Fruit fly (Drosophila melanogaster): ENCODE measurements around the gene emc.

Gene emc

DNA sequence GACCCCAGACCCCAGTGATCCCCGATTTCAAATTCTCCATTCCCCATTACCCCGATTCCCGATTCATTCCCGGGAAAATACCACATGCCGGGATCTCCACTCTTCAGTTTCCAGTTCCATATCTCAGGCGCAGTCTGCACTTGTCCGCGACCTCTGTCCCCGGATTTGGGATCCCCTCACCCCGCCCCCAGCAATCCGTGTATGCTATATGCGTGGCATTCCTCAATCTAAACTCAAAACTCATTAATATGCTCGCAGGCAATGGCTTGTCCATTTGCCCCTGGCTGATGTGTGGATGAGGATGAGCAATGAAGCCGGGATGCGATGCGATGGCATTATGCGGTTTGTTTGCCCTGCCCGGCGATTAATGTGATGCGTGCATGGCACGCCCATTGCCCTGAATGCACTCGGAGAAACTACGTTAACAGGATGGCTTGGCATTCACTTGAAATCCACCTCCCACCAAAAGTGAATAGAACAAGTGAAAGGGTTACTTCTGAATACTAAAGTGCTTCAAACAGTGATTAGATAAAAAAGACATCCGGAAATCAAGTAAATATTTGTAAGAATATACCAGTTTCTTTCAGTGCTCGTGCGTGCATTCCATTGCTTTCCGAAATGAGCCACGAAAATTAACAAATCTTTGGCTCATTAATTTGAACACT, 23.5 kb upstream of the emc start (continued):
- TF ChIP-seq Sry-δ (GFP tag; optimal IDR thresholded peaks at IDR 0.05): peak; percentile 33
- TF ChIP-seq btn (GFP tag; optimal IDR thresholded peaks at IDR 0.05): peak; percentile 85
- TF ChIP-seq sima (GFP tag; optimal IDR thresholded peaks at IDR 0.05): peak; percentile 26
- TF ChIP-seq ken (GFP tag; IDR thresholded peaks at IDR 0.05): peak; percentile 74; the same call in 2 of the 3 replicates
- TF ChIP-seq gcm2 (GFP tag; optimal IDR thresholded peaks at IDR 0.05): peak; percentile 20
- TF ChIP-seq CG17361 (GFP tag; IDR thresholded peaks at IDR 0.05): peak; percentile 82
- TF ChIP-seq Dad (GFP tag; optimal IDR thresholded peaks at IDR 0.05): peak; percentile 68
- peak; percentile 16 for TF ChIP-seq fd64A (GFP tag; optimal IDR thresholded peaks at IDR 0.05)
- no peak for TF ChIP-seq hb (GFP tag; IDR thresholded peaks at IDR 0.05; ENCODE audit: partially characterized antibody)
- TF ChIP-seq D (optimal IDR thresholded peaks at IDR 0.05): no peak
- peak; percentile 86 for TF ChIP-seq D (GFP tag; optimal IDR thresholded peaks at IDR 0.05)
- TF ChIP-seq stwl (tag; optimal IDR thresholded peaks at IDR 0.05): peak; percentile 76
- TF ChIP-seq CG12104 (GFP tag; optimal IDR thresholded peaks at IDR 0.05): no peak
- peak; percentile 59 for TF ChIP-seq dmrt99B (tag; optimal IDR thresholded peaks at IDR 0.05)
- peak; percentile 85 for TF ChIP-seq CG13775 (GFP tag; optimal IDR thresholded peaks at IDR 0.05)
- peak; percentile 71 for TF ChIP-seq cato (GFP tag; optimal IDR thresholded peaks at IDR 0.05; ENCODE audit: borderline replicate concordance)
- peak; percentile 24 for TF ChIP-seq Sry-β (GFP tag; optimal IDR thresholded peaks at IDR 0.05)
- TF ChIP-seq CHES-1-like (GFP tag; optimal IDR thresholded peaks at IDR 0.05): peak; percentile 65
- peak; percentile 55; the same call in 1 of the 3 replicates for TF ChIP-seq dysf (GFP tag; IDR thresholded peaks at IDR 0.05)
- TF ChIP-seq CG12071 (GFP tag; optimal IDR thresholded peaks at IDR 0.05): no peak
- TF ChIP-seq lilli (GFP tag; optimal IDR thresholded peaks at IDR 0.05): peak; percentile 71
- no peak for TF ChIP-seq tll (GFP tag; optimal IDR thresholded peaks at IDR 0.05)
- peak; percentile 80 for TF ChIP-seq Gsc (GFP tag; IDR thresholded peaks at IDR 0.05)
- TF ChIP-seq CG31365 (tag; optimal IDR thresholded peaks at IDR 0.05): no peak
- TF ChIP-seq B-H2 (GFP tag; optimal IDR thresholded peaks at IDR 0.05): no peak
- peak; percentile 76 for TF ChIP-seq Ssrp (tag; optimal IDR thresholded peaks at IDR 0.05)
- TF ChIP-seq Ada2b (GFP tag; IDR thresholded peaks at IDR 0.05): 0 out of 2 replicates have a peak, but pooled peaks have one; percentile 23
- TF ChIP-seq peb (GFP tag; IDR thresholded peaks at IDR 0.05): peak; percentile 79
- no peak for TF ChIP-seq Nf-YC (tag; optimal IDR thresholded peaks at IDR 0.05)
- no peak for TF ChIP-seq CG7928 (GFP tag; optimal IDR thresholded peaks at IDR 0.05)
- 0 out of 3 replicates have a peak, but pooled peaks have one; percentile 38 for TF ChIP-seq so (GFP tag; IDR thresholded peaks at IDR 0.05)
- TF ChIP-seq ranshi (GFP tag; IDR thresholded peaks at IDR 0.05): peak; percentile 77; the same call in 1 of the 2 replicates
- no peak for TF ChIP-seq CG11456 (GFP tag; IDR thresholded peaks at IDR 0.05)
- no peak for TF ChIP-seq CG11085 (GFP tag; IDR thresholded peaks at IDR 0.05)
- peak; percentile 14 for TF ChIP-seq ab (GFP tag; optimal IDR thresholded peaks at IDR 0.05)
- TF ChIP-seq CG7372 (GFP tag; IDR thresholded peaks at IDR 0.05): no peak
- TF ChIP-seq run (tag; optimal IDR thresholded peaks at IDR 0.05): no peak
- TF ChIP-seq Pdp1 (GFP tag; optimal IDR thresholded peaks at IDR 0.05): peak; percentile 78 to 82
- peak; percentile 65; the same call in 1 of the 3 replicates for TF ChIP-seq CG7357 (GFP tag; IDR thresholded peaks at IDR 0.05)
- TF ChIP-seq CG33213 (GFP tag; optimal IDR thresholded peaks at IDR 0.05): peak; percentile 59
- TF ChIP-seq CG18262 (tag; optimal IDR thresholded peaks at IDR 0.05): peak; percentile 94
- TF ChIP-seq HHEX (GFP tag; optimal IDR thresholded peaks at IDR 0.05): peak; percentile 32
- peak; percentile 63 for TF ChIP-seq org-1 (GFP tag; optimal IDR thresholded peaks at IDR 0.05)
- TF ChIP-seq CG3281 (GFP tag; optimal IDR thresholded peaks at IDR 0.05): no peak
- peak; percentile 68 for TF ChIP-seq CG1529 (GFP tag; optimal IDR thresholded peaks at IDR 0.05)
- TF ChIP-seq CG10366 (GFP tag; IDR thresholded peaks at IDR 0.05): peak; percentile 63
- TF ChIP-seq CG6813 (GFP tag; optimal IDR thresholded peaks at IDR 0.05): peak; percentile 73
- peak; percentile 8 for TF ChIP-seq kay (GFP tag; optimal IDR thresholded peaks at IDR 0.05)
- TF ChIP-seq CG3838 (GFP tag; optimal IDR thresholded peaks at IDR 0.05): peak; percentile 59
- TF ChIP-seq CG8478 (optimal IDR thresholded peaks at IDR 0.05): no peak
